Fruit fly (Drosophila melanogaster) whole organism, adult: ENCODE measurements around the gene CG17075.

Source experiments
- CG12768 ChIP-seq: fragments of 200-800 bp; sonication (Bioruptor generic); optimal IDR thresholded peaks from 2 replicates; lab custom pipeline; 2017; ENCODE audit warnings: missing biosample characterization, missing genetic modification characterization, mild to moderate bottlenecking, moderate library complexity, missing genetic modification reagents
- CG33017 ChIP-seq: fragments of 200-800 bp; sonication (Bioruptor generic); optimal IDR thresholded peaks from 2 replicates; lab custom pipeline; 2018; ENCODE audit warnings: missing biosample characterization, mild to moderate bottlenecking, missing genetic modification characterization, moderate library complexity
- CG5204 ChIP-seq: fragments of 200-800 bp; sonication (Bioruptor generic); optimal IDR thresholded peaks from 2 replicates; lab custom pipeline; 2016; ENCODE audit warnings: missing biosample characterization, missing genetic modification characterization
- CG7045 ChIP-seq: fragments of 200-800 bp; sonication (Bioruptor generic); optimal IDR thresholded peaks from 2 replicates; lab custom pipeline; 2017; ENCODE audit warnings: missing biosample characterization, mild to moderate bottlenecking, missing genetic modification characterization
- CG7101 ChIP-seq: fragments of 200-800 bp; sonication (Bioruptor generic); optimal IDR thresholded peaks from 2 replicates; lab custom pipeline; 2018; ENCODE audit warnings: missing biosample characterization, mild to moderate bottlenecking, missing genetic modification characterization, moderate library complexity
- Crg-1 ChIP-seq: fragments of 200-800 bp; sonication (Bioruptor generic); optimal IDR thresholded peaks from 2 replicates; lab custom pipeline; 2016; ENCODE audit warnings: missing biosample characterization, missing genetic modification characterization
- Mnt ChIP-seq: fragments of 200-800 bp; sonication (Bioruptor generic); optimal IDR thresholded peaks from 2 replicates; lab custom pipeline; 2016; ENCODE audit warnings: missing biosample characterization, mild to moderate bottlenecking, missing genetic modification characterization
- bab1 ChIP-seq: fragments of 200-800 bp; sonication (Bioruptor generic); optimal IDR thresholded peaks from 3 replicates; lab custom pipeline; 2019; ENCODE audit warnings: missing biosample characterization, mild to moderate bottlenecking, missing genetic modification characterization, moderate library complexity
- cic ChIP-seq: fragments of 200-800 bp; sonication (Bioruptor generic); optimal IDR thresholded peaks from 2 replicates; lab custom pipeline; 2017; ENCODE audit warnings: missing biosample characterization, mild to moderate bottlenecking, missing genetic modification characterization, moderate library complexity
- cnc ChIP-seq, 2 experiments: fragments of >200 bp; optimal IDR thresholded peaks; 2 replicates each; lab custom pipeline; 2017
- kay ChIP-seq: fragments of 200-800 bp; sonication (Bioruptor generic); peaks from one replicate; lab custom pipeline; 2016; ENCODE audit warnings: missing biosample characterization, missing genetic modification characterization, borderline replicate concordance
- ovo ChIP-seq: fragments of 200-800 bp; sonication (Bioruptor generic); optimal IDR thresholded peaks from 2 replicates; lab custom pipeline; 2016; ENCODE audit warnings: missing biosample characterization, missing genetic modification characterization
- tj ChIP-seq: fragments of 200-800 bp; sonication (Bioruptor generic); optimal IDR thresholded peaks from 3 replicates; lab custom pipeline; 2017; ENCODE audit warnings: missing biosample characterization, mild to moderate bottlenecking, missing genetic modification characterization, moderate library complexity

DNA sequence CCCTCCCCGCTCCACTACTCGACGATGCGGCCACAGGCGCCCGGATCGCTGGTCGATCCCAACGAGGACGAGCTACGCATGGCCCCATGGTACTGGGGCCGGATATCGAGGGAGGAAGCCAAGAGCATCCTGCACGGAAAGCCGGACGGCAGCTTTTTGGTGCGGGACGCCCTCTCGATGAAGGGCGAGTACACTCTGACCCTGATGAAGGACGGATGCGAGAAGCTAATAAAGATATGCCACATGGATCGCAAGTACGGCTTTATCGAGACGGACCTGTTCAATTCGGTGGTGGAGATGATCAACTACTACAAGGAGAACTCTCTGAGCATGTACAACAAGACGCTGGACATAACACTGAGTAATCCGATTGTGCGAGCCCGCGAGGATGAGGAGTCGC lies 31.7 kb upstream of the CG17075 start:
- TF ChIP-seq Mnt (GFP tag; lab: Kevin White, UChicago), result no peak
- no peak for TF ChIP-seq CG33017
- no peak for TF ChIP-seq CG12768 (GFP tag; lab: Kevin White, UChicago)
- no peak for TF ChIP-seq kay (GFP tag; lab: Kevin White, UChicago)
- TF ChIP-seq bab1 (GFP tag; lab: Kevin White, UChicago), result no peak
- no peak for TF ChIP-seq ovo (GFP tag; lab: Kevin White, UChicago)
- TF ChIP-seq cic, result no peak
- no peak for TF ChIP-seq CG7045
- no peak for TF ChIP-seq CG7101 (tag; lab: Kevin White, UChicago)
- no peak for TF ChIP-seq Crg-1
- no peak for TF ChIP-seq cnc (optimal IDR thresholded peaks at IDR 0.05; lab: Kevin White, UChicago)
- no peak for TF ChIP-seq tj
- no peak for TF ChIP-seq CG5204 (GFP tag; lab: Kevin White, UChicago)
